Fruit fly (Drosophila melanogaster) whole organism, wandering third instar larva: Measurements from ENCODE around the gene CG32271.

ENCODE experiments used
- Abd-B ChIP-seq: fragments of >200 bp; optimal IDR thresholded peaks from 2 replicates; lab custom pipeline; 2017; ENCODE audit warnings: missing biosample characterization, missing genetic modification characterization
- CG32264 ChIP-seq: fragments of 200-800 bp; sonication (Bioruptor generic); optimal IDR thresholded peaks from 2 replicates; lab custom pipeline; 2016; ENCODE audit warnings: missing biosample characterization, missing genetic modification characterization
- CG9705 ChIP-seq: fragments of 200-800 bp; sonication (Bioruptor generic); optimal IDR thresholded peaks from 2 replicates; lab custom pipeline; 2018; ENCODE audit warnings: missing biosample characterization, mild to moderate bottlenecking, missing genetic modification characterization
- CrebA ChIP-seq: fragments of 200-800 bp; sonication (Bioruptor generic); optimal IDR thresholded peaks from 2 replicates; lab custom pipeline; 2016; ENCODE audit warnings: missing biosample characterization, mild to moderate bottlenecking, missing genetic modification characterization, borderline replicate concordance
- Dfd ChIP-seq: fragments of >200 bp; optimal IDR thresholded peaks from 2 replicates; lab custom pipeline; 2017; ENCODE audit warnings: missing biosample characterization, missing genetic modification characterization
- Dif ChIP-seq: fragments of 200-275, 200-300 bp; sonication (Bioruptor generic); optimal IDR thresholded peaks from 2 replicates; lab custom pipeline; 2018; ENCODE audit warnings: missing biosample characterization, missing genetic modification characterization; ENCODE audit not compliant: partially characterized antibody
- GATAd ChIP-seq: sonication (Bioruptor generic); optimal IDR thresholded peaks from 2 replicates; lab custom pipeline; 2016; ENCODE audit warnings: missing biosample characterization, missing genetic modification characterization
- HLH106 ChIP-seq: fragments of 200-800 bp; optimal IDR thresholded peaks from 3 replicates; lab custom pipeline; 2019; ENCODE audit warnings: missing biosample characterization, mild to moderate bottlenecking, missing genetic modification characterization, moderate library complexity
- Hnf4 ChIP-seq: fragments of 200-800 bp; sonication (Bioruptor generic); optimal IDR thresholded peaks from 2 replicates; lab custom pipeline; 2016; ENCODE audit warnings: missing biosample characterization, mild to moderate bottlenecking, missing genetic modification characterization
- Hr78 ChIP-seq: fragments of >200 bp; optimal IDR thresholded peaks from 2 replicates; lab custom pipeline; 2017; ENCODE audit warnings: missing biosample characterization, missing genetic modification characterization
- Hr83 ChIP-seq: fragments of 200-300 bp; sonication (Bioruptor generic); optimal IDR thresholded peaks from 2 replicates; lab custom pipeline; 2016; ENCODE audit warnings: missing biosample characterization, mild to moderate bottlenecking, missing genetic modification characterization, moderate library complexity; ENCODE audit not compliant: poor library complexity, severe bottlenecking
- Jra ChIP-seq: sonication (Bioruptor generic); optimal IDR thresholded peaks from 2 replicates; lab custom pipeline; 2016; ENCODE audit warnings: missing biosample characterization, missing genetic modification characterization
- Mio ChIP-seq: sonication (Bioruptor generic); optimal IDR thresholded peaks from 2 replicates; lab custom pipeline; 2016; ENCODE audit warnings: missing biosample characterization, missing genetic modification characterization
- Myc ChIP-seq: fragments of >200 bp; optimal IDR thresholded peaks from 2 replicates; lab custom pipeline; 2017
- N ChIP-seq: fragments of >200 bp; optimal IDR thresholded peaks from 2 replicates; lab custom pipeline; 2018; ENCODE audit warnings: missing biosample characterization, missing external identifiers, missing genetic modification characterization
- OdsH ChIP-seq: fragments of 200-800 bp; sonication (Bioruptor generic); optimal IDR thresholded peaks from 2 replicates; lab custom pipeline; 2016; ENCODE audit warnings: missing biosample characterization, mild to moderate bottlenecking, missing genetic modification characterization
- Rel ChIP-seq, 2 experiments: fragments of 200-800 bp; sonication (Bioruptor generic) in 1 of 2; optimal IDR thresholded peaks; 2 replicates in 1 of 2; 3 replicates in 1 of 2; lab custom pipeline; 2016 to 2019; ENCODE audit warnings: mild to moderate bottlenecking in 2 of 2, missing biosample characterization in 2 of 2, missing genetic modification characterization in 2 of 2, moderate library complexity in 1 of 2
- Sp1 ChIP-seq: fragments of 200-800 bp; sonication (Bioruptor generic); optimal IDR thresholded peaks from 3 replicates; lab custom pipeline; 2019; ENCODE audit warnings: missing biosample characterization, mild to moderate bottlenecking, missing genetic modification characterization, moderate library complexity
- Vsx2 ChIP-seq: fragments of 200-300, 225-300 bp; sonication (Bioruptor generic); optimal IDR thresholded peaks from 2 replicates; lab custom pipeline; 2018; ENCODE audit warnings: missing biosample characterization, missing genetic modification characterization; ENCODE audit not compliant: partially characterized antibody
- br ChIP-seq: fragments of 200-800 bp; sonication (Bioruptor generic); optimal IDR thresholded peaks from 2 replicates; lab custom pipeline; 2016; ENCODE audit warnings: missing biosample characterization, missing genetic modification characterization
- brk ChIP-seq: fragments of 200-800 bp; sonication (Bioruptor generic); optimal IDR thresholded peaks from 2 replicates; lab custom pipeline; 2016; ENCODE audit warnings: missing biosample characterization, mild to moderate bottlenecking, missing genetic modification characterization
- dl ChIP-seq, 2 experiments: fragments of 175-275, 200-275 bp in 1 of 2; fragments of 200-275 bp in 1 of 2; sonication (Bioruptor generic); optimal IDR thresholded peaks; lab custom pipeline; 2018; ENCODE audit warnings: mild to moderate bottlenecking in 2 of 2, missing biosample characterization in 2 of 2, missing genetic modification characterization in 2 of 2, moderate library complexity in 2 of 2; ENCODE audit not compliant: partially characterized antibody in 2 of 2, insufficient read depth in 1 of 2
- dmrt93B ChIP-seq: fragments of 200-800 bp; sonication (Bioruptor generic); optimal IDR thresholded peaks from 2 replicates; lab custom pipeline; 2018; ENCODE audit warnings: missing biosample characterization, mild to moderate bottlenecking, missing genetic modification characterization
- dsf ChIP-seq: sonication (Bioruptor generic); optimal IDR thresholded peaks from 2 replicates; lab custom pipeline; 2016; ENCODE audit warnings: missing biosample characterization, missing genetic modification characterization, borderline replicate concordance
- ey ChIP-seq: fragments of 200-800 bp; sonication (Bioruptor generic); optimal IDR thresholded peaks from 2 replicates; lab custom pipeline; 2016; ENCODE audit warnings: missing biosample characterization, missing genetic modification characterization
- foxo ChIP-seq, 2 experiments: fragments of 200-800 bp; sonication (Bioruptor generic); optimal IDR thresholded peaks; 2 replicates in 1 of 2; 3 replicates in 1 of 2; lab custom pipeline; 2016 to 2017; ENCODE audit warnings: missing biosample characterization in 2 of 2, missing genetic modification characterization in 2 of 2
- fru ChIP-seq: fragments of 200-800 bp; sonication (Bioruptor generic); optimal IDR thresholded peaks from 3 replicates; lab custom pipeline; 2016; ENCODE audit warnings: missing biosample characterization, mild to moderate bottlenecking, missing genetic modification characterization
- h ChIP-seq: fragments of 200-800 bp; sonication (Bioruptor generic); optimal IDR thresholded peaks from 3 replicates; lab custom pipeline; 2016; ENCODE audit warnings: missing biosample characterization, mild to moderate bottlenecking, missing genetic modification characterization
- jim ChIP-seq: fragments of 175-275, 200-325 bp; sonication (Bioruptor generic); optimal IDR thresholded peaks from 2 replicates; lab custom pipeline; 2016; ENCODE audit warnings: missing biosample characterization, mild to moderate bottlenecking, missing genetic modification characterization
- lola ChIP-seq: fragments of >200 bp; optimal IDR thresholded peaks from 2 replicates; lab custom pipeline; 2017; ENCODE audit warnings: missing biosample characterization, missing genetic modification characterization
- pan ChIP-seq: fragments of >200 bp; optimal IDR thresholded peaks from 2 replicates; lab custom pipeline; 2017
- psq ChIP-seq: fragments of 200-800 bp; sonication (Bioruptor generic); optimal IDR thresholded peaks from 3 replicates; lab custom pipeline; 2017; ENCODE audit warnings: missing biosample characterization, mild to moderate bottlenecking, missing genetic modification characterization, moderate library complexity
- rgr ChIP-seq: fragments of 200-800 bp; sonication (Bioruptor generic); optimal IDR thresholded peaks from 3 replicates; lab custom pipeline; 2016; ENCODE audit warnings: missing biosample characterization, mild to moderate bottlenecking, missing genetic modification characterization
- sage ChIP-seq: fragments of 200-800 bp; sonication (Bioruptor generic); optimal IDR thresholded peaks from 2 replicates; lab custom pipeline; 2016; ENCODE audit warnings: missing biosample characterization, mild to moderate bottlenecking, missing genetic modification characterization
- sv ChIP-seq: fragments of 200-800 bp; sonication (Bioruptor generic); optimal IDR thresholded peaks from 3 replicates; lab custom pipeline; 2016; ENCODE audit warnings: missing biosample characterization, missing genetic modification characterization
- tai ChIP-seq: sonication (Bioruptor generic); optimal IDR thresholded peaks from 2 replicates; lab custom pipeline; 2016; ENCODE audit warnings: missing biosample characterization, missing genetic modification characterization
- usp ChIP-seq: fragments of >200 bp; optimal IDR thresholded peaks from 2 replicates; lab custom pipeline; 2017; ENCODE audit warnings: missing biosample characterization, missing genetic modification characterization
- woc ChIP-seq: sonication (Bioruptor generic); optimal IDR thresholded peaks from 2 replicates; lab custom pipeline; 2016; ENCODE audit warnings: missing biosample characterization, mild to moderate bottlenecking, missing genetic modification characterization

The CG32271 gene

dm6 chr3L:3198447-3199402 is 4.2 kb downstream of the CG32271 start, which contains the start of the genes CG32276 and gry:
Gene CG32276, minus strand, starts transcription at chr3L:3199047.
Gene gry, plus strand, starts transcription at chr3L:3199090.
- peak; percentile 90 for TF ChIP-seq h (GFP tag; lab: Kevin White, UChicago)
- TF ChIP-seq OdsH (GFP tag; lab: Kevin White, UChicago): peak; percentile 75
- peak; percentile 62 for TF ChIP-seq psq
- TF ChIP-seq rgr (GFP tag; lab: Kevin White, UChicago): peak; percentile 87
- no peak for TF ChIP-seq usp (GFP tag; lab: Kevin White, UChicago)
- no peak for TF ChIP-seq GATAd (GFP tag; lab: Kevin White, UChicago)
- TF ChIP-seq Mio (GFP tag; lab: Kevin White, UChicago): no peak
- peak; percentile 90 for TF ChIP-seq jim (GFP tag; lab: Kevin White, UChicago)
- peak; percentile 18 for TF ChIP-seq CG32264
- peak; percentile 89 for TF ChIP-seq fru (GFP tag; lab: Kevin White, UChicago)
- TF ChIP-seq ey (GFP tag; lab: Kevin White, UChicago): peak; percentile 76
- TF ChIP-seq CrebA (GFP tag; lab: Kevin White, UChicago): peak; percentile 97
- TF ChIP-seq CG9705: peak; percentile 63
- TF ChIP-seq br (GFP tag; lab: Kevin White, UChicago): peak; percentile 81
- peak; percentile 79 for TF ChIP-seq HLH106 (tag; lab: Kevin White, UChicago)
- no peak for TF ChIP-seq Vsx2
- TF ChIP-seq foxo (GFP tag; optimal IDR thresholded peaks at IDR 0.05; lab: Kevin White, UChicago): peak in 1 of 2 experiments; percentile 90
- peak; percentile 69 for TF ChIP-seq sv
- TF ChIP-seq Rel (GFP tag; optimal IDR thresholded peaks at IDR 0.05; lab: Kevin White, UChicago): no peak
- peak; percentile 73 for TF ChIP-seq Rel (tag; optimal IDR thresholded peaks at IDR 0.05; lab: Kevin White, UChicago)
- peak; percentile 83 for TF ChIP-seq Myc (lab: Kevin White, UChicago)
- TF ChIP-seq Hr83 (GFP tag; lab: Kevin White, UChicago): peak; percentile 57
- TF ChIP-seq Sp1 (GFP tag; lab: Kevin White, UChicago): peak; percentile 80
- peak; percentile 88 for TF ChIP-seq woc
- no peak for TF ChIP-seq Abd-B (GFP tag; lab: Kevin White, UChicago)
- TF ChIP-seq Jra (GFP tag; lab: Kevin White, UChicago): no peak
- TF ChIP-seq, all 38 proteins: peak for 19

dm6 chr3L:3197464-3197863 is 5.5 kb downstream of the CG32271 start, which contains the start of gene CG14966:
Gene CG14966, minus strand, starts transcription at chr3L:3197631.
- TF ChIP-seq Hr78 (GFP tag; lab: Kevin White, UChicago) (no peak), ey (GFP tag; lab: Kevin White, UChicago) (no peak), jim (GFP tag; lab: Kevin White, UChicago) (peak; percentile 14), Abd-B (GFP tag; lab: Kevin White, UChicago) (no peak), Dfd (GFP tag; lab: Kevin White, UChicago) (no peak), sv (peak; percentile 5), woc (peak; percentile 68), usp (GFP tag; lab: Kevin White, UChicago) (no peak), OdsH (GFP tag; lab: Kevin White, UChicago) (peak; percentile 44), psq (no peak), foxo (GFP tag; optimal IDR thresholded peaks at IDR 0.05; lab: Kevin White, UChicago) (peak in 1 of 2 experiments; percentile 59), Rel (GFP tag; optimal IDR thresholded peaks at IDR 0.05; lab: Kevin White, UChicago) (no peak), Rel (tag; optimal IDR thresholded peaks at IDR 0.05; lab: Kevin White, UChicago) (peak; percentile 55), h (GFP tag; lab: Kevin White, UChicago) (peak; percentile 55), GATAd (GFP tag; lab: Kevin White, UChicago) (no peak), rgr (GFP tag; lab: Kevin White, UChicago) (peak; percentile 59), CG32264 (no peak), Hnf4 (GFP tag; lab: Kevin White, UChicago) (peak; percentile 79), HLH106 (tag; lab: Kevin White, UChicago) (peak; percentile 25), Vsx2 (no peak), dsf (no peak), sage (GFP tag; lab: Kevin White, UChicago) (peak; percentile 25), pan (lab: Kevin White, UChicago) (no peak), Hr83 (GFP tag; lab: Kevin White, UChicago) (peak; percentile 55), lola (GFP tag; lab: Kevin White, UChicago) (no peak), CrebA (GFP tag; lab: Kevin White, UChicago) (no peak), Jra (GFP tag; lab: Kevin White, UChicago) (peak; percentile 50), fru (GFP tag; lab: Kevin White, UChicago) (peak; percentile 43), CG9705 (peak; percentile 13), brk (GFP tag; lab: Kevin White, UChicago) (no peak), tai (no peak), N (GFP tag; lab: Kevin White, UChicago) (no peak), Myc (lab: Kevin White, UChicago) (no peak), dl (GFP tag; optimal IDR thresholded peaks at IDR 0.05; lab: Kevin White, UChicago; ENCODE audit: insufficient read depth in 1 of 2, partially characterized antibody in 2 of 2) (no peak), Sp1 (GFP tag; lab: Kevin White, UChicago) (peak; percentile 15), Dif (GFP tag; lab: Kevin White, UChicago) (no peak), dmrt93B (GFP tag; lab: Kevin White, UChicago) (no peak), Mio (GFP tag; lab: Kevin White, UChicago) (no peak), br (GFP tag; lab: Kevin White, UChicago) (peak; percentile 45)
